Worm (Caenorhabditis elegans) whole organism, late embryonic: ENCODE measurements around the gene pqn-51.
"Not testable (repeated sequence)": the region's sequence is repeated elsewhere in the genome, so short reads cannot be mapped to it uniquely, and the experiment has no call there.

Experiments
- C08G9.2 ChIP-seq: sonication (generic microtip); optimal IDR thresholded peaks from 2 replicates; lab custom pipeline; 2016; ENCODE audit warnings: mild to moderate bottlenecking, missing genetic modification characterization, moderate library complexity, missing compliant biosample characterization
- K02D7.2 ChIP-seq: sonication (generic microtip); optimal IDR thresholded peaks from 2 replicates; lab custom pipeline; 2017; ENCODE audit warnings: mild to moderate bottlenecking, missing genetic modification characterization, missing compliant biosample characterization
- T23F11.4 ChIP-seq: fragments of 200-800 bp; sonication (Bioruptor generic); optimal IDR thresholded peaks from 2 replicates; lab custom pipeline; 2018; ENCODE audit warnings: mild to moderate bottlenecking, missing genetic modification characterization, missing compliant biosample characterization
- ahr-1 ChIP-seq: sonication (generic microtip); optimal IDR thresholded peaks from 2 replicates; lab custom pipeline; 2016; ENCODE audit warnings: missing genetic modification characterization, missing compliant biosample characterization
- ceh-14 ChIP-seq: sonication (generic microtip); optimal IDR thresholded peaks from 2 replicates; lab custom pipeline; 2016; ENCODE audit warnings: missing genotype, missing genetic modification characterization, missing compliant biosample characterization
- ceh-18 ChIP-seq: sonication (generic microtip); optimal IDR thresholded peaks from 2 replicates; lab custom pipeline; 2016; ENCODE audit warnings: missing genetic modification characterization, missing compliant biosample characterization
- ceh-2 ChIP-seq: sonication (generic microtip); optimal IDR thresholded peaks from 2 replicates; lab custom pipeline; 2016; ENCODE audit warnings: missing genotype, missing genetic modification characterization, missing compliant biosample characterization
- ceh-45 ChIP-seq: fragments of 200-800 bp; sonication (Bioruptor generic); IDR thresholded peaks from 2 replicates; pipeline ENCODE4 v1.3.6; 2022; ENCODE audit warnings: missing genetic modification reagents, missing genetic modification characterization, missing compliant biosample characterization
- ceh-48 ChIP-seq: sonication (generic microtip); optimal IDR thresholded peaks from 2 replicates; lab custom pipeline; 2016; ENCODE audit warnings: missing genetic modification characterization, inconsistent platforms, missing compliant biosample characterization
- ceh-6 ChIP-seq: fragments of 200-800 bp; sonication (Bioruptor generic); optimal IDR thresholded peaks from 2 replicates; lab custom pipeline; 2018; ENCODE audit warnings: mild to moderate bottlenecking, missing genetic modification characterization, missing compliant biosample characterization
- elt-2 ChIP-seq: sonication (generic microtip); optimal IDR thresholded peaks from 2 replicates; lab custom pipeline; 2016; ENCODE audit warnings: missing genetic modification reagents, missing genetic modification characterization, missing compliant biosample characterization
- elt-4 ChIP-seq: sonication (generic microtip); optimal IDR thresholded peaks from 2 replicates; lab custom pipeline; 2016; ENCODE audit warnings: missing genetic modification characterization, missing compliant biosample characterization
- fax-1 ChIP-seq: sonication (generic microtip); optimal IDR thresholded peaks from 2 replicates; lab custom pipeline; 2016; ENCODE audit warnings: missing genotype, missing genetic modification characterization, missing compliant biosample characterization
- gmeb-2 ChIP-seq: sonication (generic microtip); optimal IDR thresholded peaks from 2 replicates; lab custom pipeline; 2016; ENCODE audit warnings: missing genetic modification characterization, inconsistent platforms, missing compliant biosample characterization
- hlh-13 ChIP-seq: fragments of 200-800 bp; sonication (Bioruptor generic); optimal IDR thresholded peaks from 2 replicates; lab custom pipeline; 2018; ENCODE audit warnings: mild to moderate bottlenecking, missing genetic modification characterization, missing compliant biosample characterization
- hlh-30 ChIP-seq: sonication (generic microtip); optimal IDR thresholded peaks from 2 replicates; lab custom pipeline; 2017; ENCODE audit warnings: antibody characterized with exemption, missing genetic modification characterization, missing compliant biosample characterization; ENCODE audit not compliant: insufficient read depth
- hlh-6 ChIP-seq: sonication (generic microtip); optimal IDR thresholded peaks from 2 replicates; lab custom pipeline; 2016; ENCODE audit warnings: missing genotype, missing genetic modification characterization, missing compliant biosample characterization
- lin-11 ChIP-seq: fragments of 200-800 bp; sonication (Bioruptor generic); optimal IDR thresholded peaks from 2 replicates; lab custom pipeline; 2018; ENCODE audit warnings: mild to moderate bottlenecking, missing genetic modification characterization, missing compliant biosample characterization
- madf-2 ChIP-seq: sonication (generic microtip); optimal IDR thresholded peaks from 2 replicates; lab custom pipeline; 2017; ENCODE audit warnings: missing genetic modification characterization, missing compliant biosample characterization
- nfya-1 ChIP-seq: sonication (generic microtip); optimal IDR thresholded peaks from 2 replicates; lab custom pipeline; 2017; ENCODE audit warnings: missing genetic modification characterization, mild to moderate bottlenecking, missing compliant biosample characterization, antibody characterized with exemption, moderate library complexity
- npax-4 ChIP-seq: sonication (generic microtip); optimal IDR thresholded peaks from 2 replicates; lab custom pipeline; 2016; ENCODE audit warnings: missing genetic modification characterization, missing compliant biosample characterization
- pag-3 ChIP-seq: sonication (generic microtip); optimal IDR thresholded peaks from 2 replicates; lab custom pipeline; 2016; ENCODE audit warnings: missing compliant biosample characterization, missing genetic modification characterization, borderline replicate concordance
- pax-1 ChIP-seq: fragments of 150-350 bp; optimal IDR thresholded peaks from 2 replicates; lab custom pipeline; 2014; ENCODE audit warnings: missing biosample characterization, missing genetic modification characterization
- pha-4 ChIP-seq: fragments of 150-350 bp; optimal IDR thresholded peaks from 2 replicates; lab custom pipeline; 2018; ENCODE audit warnings: missing biosample characterization, missing genetic modification reagents, missing genetic modification characterization
- pqm-1 ChIP-seq: sonication (generic microtip); optimal IDR thresholded peaks from 2 replicates; lab custom pipeline; 2016; ENCODE audit warnings: missing genetic modification characterization, missing compliant biosample characterization
- pros-1 ChIP-seq: fragments of 150-350 bp; optimal IDR thresholded peaks from 2 replicates; lab custom pipeline; 2014; ENCODE audit warnings: missing biosample characterization, missing genetic modification reagents, missing genetic modification characterization
- sox-2 ChIP-seq: fragments of 200-800 bp; sonication (Bioruptor generic); IDR thresholded peaks from 2 replicates; pipeline ENCODE4 v1.3.6; 2022; ENCODE audit warnings: missing genetic modification reagents, missing genetic modification characterization, missing compliant biosample characterization
- sox-4 ChIP-seq: sonication (generic microtip); optimal IDR thresholded peaks from 2 replicates; lab custom pipeline; 2017; ENCODE audit warnings: mild to moderate bottlenecking, missing genetic modification characterization, inconsistent platforms, missing compliant biosample characterization
- syd-9 ChIP-seq: sonication (generic microtip); optimal IDR thresholded peaks from 2 replicates; lab custom pipeline; 2016; ENCODE audit warnings: mild to moderate bottlenecking, missing genetic modification characterization, moderate library complexity, missing compliant biosample characterization
- tbx-7 ChIP-seq: sonication (generic microtip); optimal IDR thresholded peaks from 2 replicates; lab custom pipeline; 2016; ENCODE audit warnings: missing genotype, missing genetic modification characterization, missing compliant biosample characterization
- ttx-3 ChIP-seq: sonication (generic microtip); optimal IDR thresholded peaks from 2 replicates; lab custom pipeline; 2016; ENCODE audit warnings: missing genetic modification reagents, missing genetic modification characterization, missing compliant biosample characterization
- unc-3 ChIP-seq, 2 experiments: fragments of 200-800 bp in 1 of 2; sonication (Bioruptor generic) in 1 of 2; sonication (generic microtip) in 1 of 2; conservative IDR thresholded peaks in 1 of 2; optimal IDR thresholded peaks in 1 of 2; 2 replicates each; pipeline versions ENCODE4 v1.3.6 to Lab custom; 2016 to 2022; ENCODE audit warnings: missing compliant biosample characterization in 2 of 2, missing genetic modification characterization in 2 of 2, missing genetic modification reagents in 1 of 2
- unc-55 ChIP-seq: sonication (generic microtip); optimal IDR thresholded peaks from 2 replicates; lab custom pipeline; 2017; ENCODE audit warnings: missing biosample characterization, missing genetic modification reagents, missing genetic modification characterization
- unc-86 ChIP-seq: sonication (generic microtip); optimal IDR thresholded peaks from 2 replicates; lab custom pipeline; 2016; ENCODE audit warnings: missing genetic modification characterization, missing compliant biosample characterization
- ztf-16 ChIP-seq: sonication (generic microtip); optimal IDR thresholded peaks from 2 replicates; lab custom pipeline; 2017; ENCODE audit warnings: missing genetic modification characterization, missing compliant biosample characterization

The pqn-51 gene

ce11 chrV:5067390-5067789 lies 18.0 kb downstream of the pqn-51 start:
- TF ChIP-seq fax-1 (tag; lab: Kevin White, UChicago): no peak
- peak; percentile 57 for TF ChIP-seq elt-2 (tag; lab: Kevin White, UChicago)
- TF ChIP-seq, all 69 proteins: peak for 1

- TF ChIP-seq tbx-7 (tag; lab: Kevin White, UChicago) (no peak), pqm-1 (tag; lab: Kevin White, UChicago) (no peak), K02D7.2 (tag; lab: Kevin White, UChicago) (no peak), T23F11.4 (no peak), gmeb-2 (tag; lab: Kevin White, UChicago) (no peak), lin-11 (tag; lab: Kevin White, UChicago) (no peak), ttx-3 (no peak), ahr-1 (no peak), hlh-13 (GFP tag; lab: Kevin White, UChicago) (no peak), ceh-6 (GFP tag; lab: Kevin White, UChicago) (no peak), pag-3 (tag; lab: Kevin White, UChicago) (no peak), madf-2 (tag; lab: Kevin White, UChicago) (no peak), unc-55 (no peak)
Observed at ce11 chrV:5069440-5069839, 20.0 kb downstream of the pqn-51 start, which contains the start of gene Y58A7A.1. TSS of gene Y58A7A.1 (minus strand) at chrV:5069540.

- TF ChIP-seq pax-1 (tag; lab: Kevin White, UChicago) (no peak), pha-4 (tag; lab: Kevin White, UChicago) (no peak), lin-11 (tag; lab: Kevin White, UChicago) (no peak), hlh-6 (tag; lab: Kevin White, UChicago) (no peak), elt-4 (tag; lab: Kevin White, UChicago) (no peak), hlh-30 (no peak), pros-1 (tag; lab: Kevin White, UChicago) (no peak), C08G9.2 (tag; lab: Kevin White, UChicago) (no peak), ztf-16 (tag; lab: Kevin White, UChicago) (no peak), madf-2 (tag; lab: Kevin White, UChicago) (no peak)
- TF ChIP-seq, all 69 proteins: peak for 0
Observed at ce11 chrV:5072082-5072481, 22.7 kb downstream of the pqn-51 start, which contains the start of gene Y58A7A.2. TSS of gene Y58A7A.2 (minus strand) at chrV:5072182.

- TF ChIP-seq unc-3 (GFP tag; conservative IDR thresholded peaks at IDR 0.05; lab: Robert Waterston, UW) (peak; percentile 60), ceh-45 (GFP tag; lab: Robert Waterston, UW) (peak; percentile 84), sox-2 (GFP tag; lab: Robert Waterston, UW) (0 out of 2 replicates have a peak, but pooled peaks have one; percentile 40)
- TF ChIP-seq unc-3 (tag; optimal IDR thresholded peaks at IDR 0.05; lab: Kevin White, UChicago): not testable (repeated sequence)
Observed at ce11 chrV:5075343-5075742, 25.9 kb downstream of the pqn-51 start.

ce11 chrV:5080853-5081338 lies 31.5 kb downstream of the pqn-51 start, which contains the start of gene Y58A7A.3:
TSS of gene Y58A7A.3 (minus strand) at chrV:5080903.
- TF ChIP-seq ceh-45 (GFP tag; lab: Robert Waterston, UW): no peak
- peak; percentile 20 for TF ChIP-seq nfya-1

ce11 chrV:5084957-5085465 lies 35.6 kb downstream of the pqn-51 start, which contains the start of gene Y58A7A.4:
TSS of gene Y58A7A.4 (minus strand) at chrV:5085007.
- TF ChIP-seq ceh-48 (tag; lab: Kevin White, UChicago) (no peak), pros-1 (tag; lab: Kevin White, UChicago) (no peak), ceh-18 (tag; lab: Kevin White, UChicago) (no peak), gmeb-2 (tag; lab: Kevin White, UChicago) (no peak), syd-9 (tag; lab: Kevin White, UChicago) (no peak), unc-86 (tag; lab: Kevin White, UChicago) (no peak), tbx-7 (tag; lab: Kevin White, UChicago) (no peak), ceh-2 (tag; lab: Kevin White, UChicago) (no peak), ceh-14 (tag; lab: Kevin White, UChicago) (no peak), ceh-45 (GFP tag; lab: Robert Waterston, UW) (no peak), sox-2 (GFP tag; lab: Robert Waterston, UW) (no peak), sox-4 (tag; lab: Kevin White, UChicago) (no peak), pax-1 (tag; lab: Kevin White, UChicago) (no peak), npax-4 (tag; lab: Kevin White, UChicago) (no peak)
- TF ChIP-seq, all 69 proteins: peak for 0
